Worm (Caenorhabditis elegans) whole organism, midembryonic: ENCODE data around the gene tsp-13.
A peak's percentile ranks its signal among the peaks of the same experiment; 100 is the strongest.

Source experiments
- flt-1 ChIP-seq: fragments of 200-800 bp; sonication (Bioruptor generic); IDR thresholded peaks from 2 replicates; pipeline ENCODE4 v1.3.6; 2022; ENCODE audit warnings: missing genetic modification characterization, missing compliant biosample characterization
- med-1 ChIP-seq: sonication (generic microtip); optimal IDR thresholded peaks from 2 replicates; lab custom pipeline; 2017; ENCODE audit warnings: missing genetic modification characterization, mild to moderate bottlenecking, missing compliant biosample characterization, antibody characterized with exemption, missing genetic modification reagents; ENCODE audit not compliant: insufficient read depth
- ztf-23 ChIP-seq: fragments of 200-800 bp; sonication (Bioruptor generic); IDR thresholded peaks from 2 replicates; pipeline ENCODE4 v1.3.6; 2022; ENCODE audit warnings: missing genetic modification reagents, missing genetic modification characterization, missing compliant biosample characterization
- ztf-29 ChIP-seq: fragments of 200-800 bp; sonication (Bioruptor generic); IDR thresholded peaks from 2 replicates; pipeline ENCODE4 v1.3.6; 2022; ENCODE audit warnings: missing genetic modification reagents, missing genetic modification characterization, missing compliant biosample characterization

ce11 chrV:19120743-19121642, 32.9 kb upstream of the tsp-13 start:
- TF ChIP-seq flt-1 (GFP tag; lab: Robert Waterston, UW) (0 out of 2 replicates have a peak, but pooled peaks have one; percentile 12), ztf-23 (GFP tag; lab: Robert Waterston, UW) (no peak), ztf-29 (GFP tag; lab: Robert Waterston, UW) (no peak), med-1 (GFP tag; lab: Kevin White, UChicago) (no peak)
